Worm (Caenorhabditis elegans) whole organism, late embryonic: ENCODE data around the gene Y110A2AL.4.

ENCODE experiments used
- C08G9.2 ChIP-seq: sonication (generic microtip); optimal IDR thresholded peaks from 2 replicates; lab custom pipeline; 2016; ENCODE audit warnings: mild to moderate bottlenecking, missing genetic modification characterization, moderate library complexity, missing compliant biosample characterization
- F13H6.1 ChIP-seq: sonication (generic microtip); optimal IDR thresholded peaks from 2 replicates; lab custom pipeline; 2016; ENCODE audit warnings: missing genetic modification characterization, missing compliant biosample characterization
- K02D7.2 ChIP-seq: sonication (generic microtip); optimal IDR thresholded peaks from 2 replicates; lab custom pipeline; 2017; ENCODE audit warnings: mild to moderate bottlenecking, missing genetic modification characterization, missing compliant biosample characterization
- K09A11.1 ChIP-seq: sonication (generic microtip); optimal IDR thresholded peaks from 2 replicates; lab custom pipeline; 2017; ENCODE audit warnings: antibody characterized with exemption, mild to moderate bottlenecking, missing genetic modification characterization, missing compliant biosample characterization; ENCODE audit not compliant: insufficient read depth
- ama-1 ChIP-seq: fragments of 150-350 bp; optimal IDR thresholded peaks from 2 replicates; lab custom pipeline; 2014
- ceh-14 ChIP-seq: sonication (generic microtip); optimal IDR thresholded peaks from 2 replicates; lab custom pipeline; 2016; ENCODE audit warnings: missing genotype, missing genetic modification characterization, missing compliant biosample characterization
- ceh-18 ChIP-seq: sonication (generic microtip); optimal IDR thresholded peaks from 2 replicates; lab custom pipeline; 2016; ENCODE audit warnings: missing genetic modification characterization, missing compliant biosample characterization
- ceh-19 ChIP-seq: fragments of 200-800 bp; sonication (Bioruptor generic); optimal IDR thresholded peaks from 2 replicates; lab custom pipeline; 2018; ENCODE audit warnings: mild to moderate bottlenecking, missing genetic modification characterization, missing compliant biosample characterization
- ceh-2 ChIP-seq: sonication (generic microtip); optimal IDR thresholded peaks from 2 replicates; lab custom pipeline; 2016; ENCODE audit warnings: missing genotype, missing genetic modification characterization, missing compliant biosample characterization
- ceh-22 ChIP-seq: sonication (generic microtip); optimal IDR thresholded peaks from 2 replicates; lab custom pipeline; 2017; ENCODE audit warnings: missing biosample characterization, missing genetic modification characterization
- ceh-31 ChIP-seq: sonication (generic microtip); optimal IDR thresholded peaks from 2 replicates; lab custom pipeline; 2016; ENCODE audit warnings: missing genetic modification characterization, missing compliant biosample characterization
- ceh-45 ChIP-seq: fragments of 200-800 bp; sonication (Bioruptor generic); IDR thresholded peaks from 2 replicates; pipeline ENCODE4 v1.3.6; 2022; ENCODE audit warnings: missing genetic modification reagents, missing genetic modification characterization, missing compliant biosample characterization
- ceh-48 ChIP-seq: sonication (generic microtip); optimal IDR thresholded peaks from 2 replicates; lab custom pipeline; 2016; ENCODE audit warnings: missing genetic modification characterization, inconsistent platforms, missing compliant biosample characterization
- ceh-6 ChIP-seq: fragments of 200-800 bp; sonication (Bioruptor generic); optimal IDR thresholded peaks from 2 replicates; lab custom pipeline; 2018; ENCODE audit warnings: mild to moderate bottlenecking, missing genetic modification characterization, missing compliant biosample characterization
- ceh-9 ChIP-seq: sonication (generic microtip); optimal IDR thresholded peaks from 2 replicates; lab custom pipeline; 2016; ENCODE audit warnings: mild to moderate bottlenecking, missing genetic modification characterization, inconsistent platforms, missing compliant biosample characterization
- dmd-4 ChIP-seq: sonication (generic microtip); optimal IDR thresholded peaks from 2 replicates; lab custom pipeline; 2016; ENCODE audit warnings: borderline replicate concordance, missing genetic modification characterization, missing compliant biosample characterization
- elt-2 ChIP-seq: sonication (generic microtip); optimal IDR thresholded peaks from 2 replicates; lab custom pipeline; 2016; ENCODE audit warnings: missing genetic modification reagents, missing genetic modification characterization, missing compliant biosample characterization
- ets-4 ChIP-seq: sonication (generic microtip); optimal IDR thresholded peaks from 2 replicates; lab custom pipeline; 2016; ENCODE audit warnings: missing genetic modification characterization, missing compliant biosample characterization
- eyg-1 ChIP-seq: sonication (generic microtip); optimal IDR thresholded peaks from 2 replicates; lab custom pipeline; 2016; ENCODE audit warnings: missing genotype, missing genetic modification characterization, missing compliant biosample characterization
- fax-1 ChIP-seq: sonication (generic microtip); optimal IDR thresholded peaks from 2 replicates; lab custom pipeline; 2016; ENCODE audit warnings: missing genotype, missing genetic modification characterization, missing compliant biosample characterization
- fkh-6 ChIP-seq: sonication (generic microtip); optimal IDR thresholded peaks from 2 replicates; lab custom pipeline; 2016; ENCODE audit warnings: missing genetic modification characterization, missing compliant biosample characterization
- gmeb-2 ChIP-seq: sonication (generic microtip); optimal IDR thresholded peaks from 2 replicates; lab custom pipeline; 2016; ENCODE audit warnings: missing genetic modification characterization, inconsistent platforms, missing compliant biosample characterization
- hlh-13 ChIP-seq: fragments of 200-800 bp; sonication (Bioruptor generic); optimal IDR thresholded peaks from 2 replicates; lab custom pipeline; 2018; ENCODE audit warnings: mild to moderate bottlenecking, missing genetic modification characterization, missing compliant biosample characterization
- hlh-15 ChIP-seq: sonication (generic microtip); optimal IDR thresholded peaks from 2 replicates; lab custom pipeline; 2016; ENCODE audit warnings: missing genetic modification characterization, missing compliant biosample characterization
- hlh-8 ChIP-seq: sonication (generic microtip); optimal IDR thresholded peaks from 2 replicates; lab custom pipeline; 2016; ENCODE audit warnings: missing genotype, missing genetic modification characterization, missing compliant biosample characterization
- lim-6 ChIP-seq: sonication (generic microtip); optimal IDR thresholded peaks from 2 replicates; lab custom pipeline; 2016; ENCODE audit warnings: missing genetic modification characterization, missing compliant biosample characterization
- lin-11 ChIP-seq: fragments of 200-800 bp; sonication (Bioruptor generic); optimal IDR thresholded peaks from 2 replicates; lab custom pipeline; 2018; ENCODE audit warnings: mild to moderate bottlenecking, missing genetic modification characterization, missing compliant biosample characterization
- mec-3 ChIP-seq: sonication (generic microtip); optimal IDR thresholded peaks from 2 replicates; lab custom pipeline; 2016; ENCODE audit warnings: borderline replicate concordance, missing genetic modification characterization, missing compliant biosample characterization
- nfya-1 ChIP-seq: sonication (generic microtip); optimal IDR thresholded peaks from 2 replicates; lab custom pipeline; 2017; ENCODE audit warnings: missing genetic modification characterization, mild to moderate bottlenecking, missing compliant biosample characterization, antibody characterized with exemption, moderate library complexity
- nhr-232 ChIP-seq: sonication (generic microtip); optimal IDR thresholded peaks from 2 replicates; lab custom pipeline; 2016; ENCODE audit warnings: missing genetic modification characterization, missing compliant biosample characterization
- npax-4 ChIP-seq: sonication (generic microtip); optimal IDR thresholded peaks from 2 replicates; lab custom pipeline; 2016; ENCODE audit warnings: missing genetic modification characterization, missing compliant biosample characterization
- pax-1 ChIP-seq: fragments of 150-350 bp; optimal IDR thresholded peaks from 2 replicates; lab custom pipeline; 2014; ENCODE audit warnings: missing biosample characterization, missing genetic modification characterization
- pha-2 ChIP-seq: sonication (generic microtip); optimal IDR thresholded peaks from 2 replicates; lab custom pipeline; 2017; ENCODE audit warnings: mild to moderate bottlenecking, missing genetic modification characterization, missing compliant biosample characterization
- rnt-1 ChIP-seq: sonication (generic microtip); optimal IDR thresholded peaks from 2 replicates; lab custom pipeline; 2016; ENCODE audit warnings: missing genetic modification characterization, missing compliant biosample characterization
- sox-2 ChIP-seq: fragments of 200-800 bp; sonication (Bioruptor generic); IDR thresholded peaks from 2 replicates; pipeline ENCODE4 v1.3.6; 2022; ENCODE audit warnings: missing genetic modification reagents, missing genetic modification characterization, missing compliant biosample characterization
- sox-4 ChIP-seq: sonication (generic microtip); optimal IDR thresholded peaks from 2 replicates; lab custom pipeline; 2017; ENCODE audit warnings: mild to moderate bottlenecking, missing genetic modification characterization, inconsistent platforms, missing compliant biosample characterization
- syd-9 ChIP-seq: sonication (generic microtip); optimal IDR thresholded peaks from 2 replicates; lab custom pipeline; 2016; ENCODE audit warnings: mild to moderate bottlenecking, missing genetic modification characterization, moderate library complexity, missing compliant biosample characterization
- tbx-7 ChIP-seq: sonication (generic microtip); optimal IDR thresholded peaks from 2 replicates; lab custom pipeline; 2016; ENCODE audit warnings: missing genotype, missing genetic modification characterization, missing compliant biosample characterization
- ttx-3 ChIP-seq: sonication (generic microtip); optimal IDR thresholded peaks from 2 replicates; lab custom pipeline; 2016; ENCODE audit warnings: missing genetic modification reagents, missing genetic modification characterization, missing compliant biosample characterization
- unc-3 ChIP-seq, 2 experiments: fragments of 200-800 bp in 1 of 2; sonication (Bioruptor generic) in 1 of 2; sonication (generic microtip) in 1 of 2; conservative IDR thresholded peaks in 1 of 2; optimal IDR thresholded peaks in 1 of 2; 2 replicates each; pipeline versions ENCODE4 v1.3.6 to Lab custom; 2016 to 2022; ENCODE audit warnings: missing compliant biosample characterization in 2 of 2, missing genetic modification characterization in 2 of 2, missing genetic modification reagents in 1 of 2
- unc-55 ChIP-seq: sonication (generic microtip); optimal IDR thresholded peaks from 2 replicates; lab custom pipeline; 2017; ENCODE audit warnings: missing biosample characterization, missing genetic modification reagents, missing genetic modification characterization
- unc-86 ChIP-seq: sonication (generic microtip); optimal IDR thresholded peaks from 2 replicates; lab custom pipeline; 2016; ENCODE audit warnings: missing genetic modification characterization, missing compliant biosample characterization
- zip-5 ChIP-seq: sonication (generic microtip); optimal IDR thresholded peaks from 2 replicates; lab custom pipeline; 2016; ENCODE audit warnings: missing genetic modification characterization, missing compliant biosample characterization

Gene Y110A2AL.4

ce11 chrII:2884810-2885209 lies 45.7 kb downstream of the Y110A2AL.4 start, which contains the start of gene pigw-1:
TSS of gene pigw-1 (minus strand) at chrII:2884910.
- TF ChIP-seq ceh-6 (GFP tag; lab: Kevin White, UChicago) (no peak), pax-1 (tag; lab: Kevin White, UChicago) (no peak), ceh-14 (tag; lab: Kevin White, UChicago) (no peak), lin-11 (no peak), hlh-15 (tag; lab: Kevin White, UChicago) (no peak), rnt-1 (tag; lab: Kevin White, UChicago) (no peak), eyg-1 (tag; lab: Kevin White, UChicago) (no peak), ama-1 (lab: Kevin White, UChicago) (no peak), F13H6.1 (tag; lab: Kevin White, UChicago) (no peak)

ce11 chrII:2885518-2886449 lies 46.7 kb downstream of the Y110A2AL.4 start:
- no peak for TF ChIP-seq ceh-14 (tag; lab: Kevin White, UChicago)
- peak; percentile 23 for TF ChIP-seq ceh-48 (tag; lab: Kevin White, UChicago)

ce11 chrII:2888957-2889630 lies 50.0 kb downstream of the Y110A2AL.4 start, which contains the start of gene pinn-1:
TSS of gene pinn-1 (minus strand) at chrII:2889007.
- peak; percentile 79 for TF ChIP-seq hlh-8
- no peak for TF ChIP-seq K09A11.1 (tag; lab: Kevin White, UChicago)
- TF ChIP-seq ceh-19, result no peak
- TF ChIP-seq F13H6.1 (tag; lab: Kevin White, UChicago), result peak; percentile 56
- no peak for TF ChIP-seq sox-2 (GFP tag; lab: Robert Waterston, UW)
- no peak for TF ChIP-seq ttx-3 (tag; lab: Kevin White, UChicago)
- TF ChIP-seq C08G9.2 (tag; lab: Kevin White, UChicago), result peak; percentile 99
- TF ChIP-seq fkh-6 (tag; lab: Kevin White, UChicago), result no peak
- TF ChIP-seq syd-9 (tag; lab: Kevin White, UChicago), result no peak
- TF ChIP-seq elt-2 (tag; lab: Kevin White, UChicago), result peak; percentile 57
- no peak for TF ChIP-seq ama-1 (lab: Kevin White, UChicago)
- no peak for TF ChIP-seq pax-1 (tag; lab: Kevin White, UChicago)
- peak; percentile 96 for TF ChIP-seq ceh-2 (tag; lab: Kevin White, UChicago)
- TF ChIP-seq unc-3 (GFP tag; conservative IDR thresholded peaks at IDR 0.05; lab: Robert Waterston, UW), result peak; percentile 65
- no peak for TF ChIP-seq unc-3 (tag; optimal IDR thresholded peaks at IDR 0.05; lab: Kevin White, UChicago)
- TF ChIP-seq ceh-9 (tag; lab: Kevin White, UChicago), result no peak
- peak; percentile 98 for TF ChIP-seq ets-4 (tag; lab: Kevin White, UChicago)
- TF ChIP-seq hlh-15 (tag; lab: Kevin White, UChicago), result no peak
- TF ChIP-seq ceh-14 (tag; lab: Kevin White, UChicago), result peak; percentile 84
- no peak for TF ChIP-seq ceh-22 (tag; lab: Kevin White, UChicago)
- no peak for TF ChIP-seq nhr-232
- peak; percentile 94 for TF ChIP-seq tbx-7 (tag; lab: Kevin White, UChicago)
- TF ChIP-seq gmeb-2, result no peak
- TF ChIP-seq ceh-18 (tag; lab: Kevin White, UChicago), result peak; percentile 57
- TF ChIP-seq zip-5 (tag; lab: Kevin White, UChicago), result peak; percentile 76
- peak; percentile 13 for TF ChIP-seq unc-86 (tag; lab: Kevin White, UChicago)
- no peak for TF ChIP-seq pha-2 (tag; lab: Kevin White, UChicago)
- TF ChIP-seq nfya-1 (tag; lab: Kevin White, UChicago), result peak; percentile 41
- TF ChIP-seq dmd-4 (tag; lab: Kevin White, UChicago), result peak; percentile 48
- TF ChIP-seq npax-4 (tag; lab: Kevin White, UChicago), result no peak
- peak; percentile 44 for TF ChIP-seq fax-1 (tag; lab: Kevin White, UChicago)
- no peak for TF ChIP-seq ceh-6 (GFP tag; lab: Kevin White, UChicago)
- TF ChIP-seq ceh-31, result peak; percentile 99
- TF ChIP-seq ceh-48 (tag; lab: Kevin White, UChicago), result peak; percentile 91
- TF ChIP-seq K02D7.2 (tag; lab: Kevin White, UChicago), result no peak
- no peak for TF ChIP-seq hlh-13 (GFP tag; lab: Kevin White, UChicago)
- no peak for TF ChIP-seq sox-4 (tag; lab: Kevin White, UChicago)
- TF ChIP-seq unc-55, result peak; percentile 19
- peak; percentile 68 for TF ChIP-seq mec-3
- peak; percentile 92 for TF ChIP-seq lim-6 (tag; lab: Kevin White, UChicago)
- TF ChIP-seq ceh-45 (GFP tag; lab: Robert Waterston, UW), result no peak
